Worm (Caenorhabditis elegans): ENCODE measurements around the gene des-2.

- TF ChIP-seq lin-15B (tag; optimal IDR thresholded peaks at IDR 0.05) (no peak), mep-1 (tag; optimal IDR thresholded peaks at IDR 0.05) (no peak), nhr-11 (tag; optimal IDR thresholded peaks at IDR 0.05) (no peak), ceh-82 (tag; optimal IDR thresholded peaks at IDR 0.05) (no peak), nhr-237 (tag; optimal IDR thresholded peaks at IDR 0.05) (no peak), dpl-1 (GFP tag; optimal IDR thresholded peaks at IDR 0.05) (no peak)
Observed at ce11 chrV:11392020-11392419, 29.5 kb downstream of the des-2 start, which contains the start of gene nas-16.
